Fruit fly (Drosophila melanogaster) ovary, adult (tissue): Measurements from ENCODE around the gene Nf-YC.

Experiments used
- CG17801 ChIP-seq: fragments of 200-800 bp; optimal IDR thresholded peaks from 2 replicates; lab custom pipeline; 2019; ENCODE audit warnings: missing biosample characterization, mild to moderate bottlenecking, missing genetic modification characterization, moderate library complexity; ENCODE audit not compliant: partially characterized antibody

The Nf-YC gene

DNA sequence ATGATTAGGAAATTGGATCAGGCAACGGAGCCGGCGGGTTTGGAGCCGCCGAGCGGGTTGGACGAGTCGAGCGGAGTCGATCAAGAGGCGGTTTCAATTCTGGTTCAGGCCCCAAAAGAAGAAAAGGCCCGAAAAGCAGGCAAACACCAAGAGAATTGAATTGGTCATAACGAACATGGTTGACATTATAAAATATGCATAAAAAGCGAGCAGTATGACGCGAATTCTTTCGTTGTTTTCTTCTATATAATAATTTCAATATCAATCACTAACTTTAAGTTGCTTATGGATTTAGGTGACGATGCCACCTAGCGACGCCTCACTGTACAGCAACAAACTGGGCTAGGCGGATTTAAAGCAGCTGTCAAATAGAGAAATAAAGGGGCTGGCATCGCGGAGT is 27.8 kb downstream of the Nf-YC start:
- no peak for TF ChIP-seq CG17801

DNA sequence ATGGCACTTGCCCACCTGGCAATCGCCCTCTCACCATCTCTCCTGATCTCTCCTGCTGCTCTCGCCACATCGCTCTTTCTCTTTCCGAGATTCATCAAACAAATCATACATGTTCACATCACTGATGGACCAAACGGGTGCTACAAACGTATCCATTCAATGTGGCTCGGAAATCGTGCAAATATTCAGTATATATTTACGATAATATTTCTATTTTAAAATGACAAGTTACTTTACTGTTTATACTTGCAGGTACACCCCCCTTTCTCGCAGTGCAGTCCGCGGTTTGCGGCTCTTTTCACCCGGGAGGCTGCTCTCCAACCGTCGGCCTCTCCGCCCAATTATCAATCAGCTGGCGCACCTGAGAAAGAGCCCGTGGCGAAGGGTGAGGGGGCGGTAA is 29.2 kb downstream of the Nf-YC start:
- no peak for TF ChIP-seq CG17801

dm6 chrX:6790944-6791343 is 29.8 kb downstream of the Nf-YC start:
- TF ChIP-seq CG17801 = no peak

- no peak for TF ChIP-seq CG17801
These were observed 41.0 kb downstream of the Nf-YC start, which contains the start of gene shf for dm6 chrX:6779609-6780139. shf (minus strand) TSS chrX:6779659.

dm6 chrX:6778780-6779179 is 41.9 kb downstream of the Nf-YC start:
- TF ChIP-seq CG17801 = no peak

- TF ChIP-seq CG17801 = no peak
These were observed 42.7 kb downstream of the Nf-YC start for dm6 chrX:6778068-6778467.

DNA sequence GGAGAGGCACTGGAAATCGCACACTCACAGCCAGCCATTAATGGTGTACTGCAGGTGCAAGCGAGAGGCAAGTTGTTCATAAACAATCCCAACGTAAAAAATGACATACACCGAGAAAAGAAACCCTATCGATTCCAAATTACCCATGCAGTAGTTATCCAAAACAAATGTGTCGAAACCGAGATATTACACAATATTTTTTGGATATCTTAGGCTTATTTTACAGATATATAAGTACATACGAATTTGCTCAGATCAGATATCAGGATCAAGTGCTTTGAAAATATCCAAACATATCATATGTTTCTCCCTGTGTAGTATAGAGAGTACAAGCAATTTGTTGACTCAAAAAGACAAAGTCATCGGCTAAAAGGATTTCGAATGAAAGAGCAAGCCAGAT is 43.3 kb downstream of the Nf-YC start:
- no peak for TF ChIP-seq CG17801

DNA sequence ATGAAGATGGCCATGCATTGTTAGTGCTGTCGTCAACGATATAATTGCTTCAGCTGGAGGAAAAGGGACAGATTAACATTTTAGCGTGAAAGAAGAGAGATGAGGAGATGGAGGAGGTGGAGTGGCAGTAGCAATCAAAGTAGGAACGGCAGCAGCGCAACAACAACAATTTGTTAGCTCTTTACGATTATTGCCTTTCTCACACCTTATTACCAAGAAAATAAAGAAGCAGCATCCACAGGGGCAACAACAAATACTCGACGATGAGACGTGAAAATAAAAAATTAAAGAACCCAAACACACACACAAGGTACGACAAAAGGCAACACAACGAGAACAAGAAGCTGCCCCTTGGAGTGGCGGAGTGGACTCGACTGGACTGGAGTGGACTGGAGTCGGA is 43.8 kb downstream of the Nf-YC start:
- TF ChIP-seq CG17801 = no peak

DNA sequence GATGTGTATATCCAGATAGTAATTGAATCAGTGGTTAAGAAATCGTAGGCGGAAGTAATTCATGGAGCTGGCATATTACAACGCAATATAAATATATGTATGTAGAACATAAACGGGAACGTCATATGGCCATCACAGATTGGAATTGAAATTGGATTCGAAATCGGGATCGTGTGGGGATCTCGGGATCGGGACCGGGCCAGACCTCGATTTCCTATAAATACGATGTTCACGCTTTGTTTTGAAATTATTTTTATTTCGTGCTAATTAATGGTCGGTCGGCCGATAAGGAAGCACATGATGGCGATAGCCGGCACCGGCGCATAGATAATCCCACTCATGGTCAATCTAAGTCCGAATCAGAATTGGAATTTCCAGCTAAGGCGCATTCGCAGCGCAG is 44.4 kb downstream of the Nf-YC start:
- TF ChIP-seq CG17801 = no peak

DNA sequence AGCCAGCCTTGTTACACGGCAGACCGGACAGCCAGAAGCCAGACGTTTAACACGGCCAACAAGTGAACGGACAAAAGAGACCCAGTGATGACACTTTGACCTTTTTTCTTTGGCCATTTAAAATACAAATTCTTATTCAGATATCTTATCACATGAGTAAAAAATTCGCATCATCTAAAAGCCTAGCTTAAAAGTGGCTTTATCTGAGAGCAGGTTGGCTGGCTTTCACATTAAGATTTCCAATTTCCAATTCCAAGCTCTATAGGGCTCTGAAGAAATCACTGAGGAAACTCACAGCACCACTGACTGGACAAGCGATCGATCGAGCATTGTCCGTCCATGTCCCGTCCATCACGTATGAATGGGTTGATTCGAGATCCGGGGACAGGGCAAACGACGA is 45.1 kb downstream of the Nf-YC start:
- no peak for TF ChIP-seq CG17801

DNA sequence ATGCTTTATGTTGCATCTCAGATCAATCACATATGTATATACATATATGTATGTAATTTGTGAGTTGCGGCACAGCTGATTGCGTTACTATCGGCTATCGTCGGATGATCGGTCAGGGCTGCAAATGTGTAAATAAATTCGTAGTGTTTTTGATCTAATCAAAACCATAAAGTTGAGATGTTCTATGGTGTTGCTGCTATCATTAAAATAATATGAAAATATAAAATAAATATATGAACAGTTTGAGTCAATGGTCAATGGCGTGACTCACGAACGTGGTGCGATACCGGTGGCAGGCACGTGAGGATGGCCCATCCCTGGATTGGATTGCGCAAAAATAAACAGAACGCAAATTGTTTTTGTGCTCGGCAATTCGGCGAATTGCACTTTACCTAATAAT is 49.8 kb downstream of the Nf-YC start, which contains the start of gene Coq7:
TSS of gene Coq7 (plus strand) at position 302 of the 400 bp plus-strand sequence.
- peak; percentile 90 for TF ChIP-seq CG17801
